Fruit fly (Drosophila melanogaster) whole organism, embryonic: ENCODE measurements around the gene Prx4.

Source experiments
- Bdp1 ChIP-seq: fragments of 200-800 bp; sonication (Bioruptor generic); optimal IDR thresholded peaks from 3 replicates; lab custom pipeline; 2016; ENCODE audit warnings: missing biosample characterization, missing genetic modification characterization
- Blimp-1 ChIP-seq: fragments of 200-800 bp; sonication (Bioruptor generic); optimal IDR thresholded peaks from 3 replicates; lab custom pipeline; 2018; ENCODE audit warnings: missing biosample characterization, missing genetic modification characterization, mild to moderate bottlenecking, moderate library complexity, missing genetic modification reagents
- CG10462 ChIP-seq: fragments of 200-800 bp; sonication (Bioruptor generic); optimal IDR thresholded peaks from 2 replicates; lab custom pipeline; 2016; ENCODE audit warnings: missing biosample characterization, missing genetic modification characterization
- CG14441 ChIP-seq: fragments of 200-800 bp; sonication (Bioruptor generic); IDR thresholded peaks from 2 replicates; pipeline ENCODE4 v1.3.6; 2022; ENCODE audit warnings: missing biosample characterization, missing genetic modification characterization
- CG14667 ChIP-seq: fragments of 200-800 bp; sonication (Bioruptor generic); IDR thresholded peaks from 2 replicates; pipeline ENCODE4 v1.3.6; 2022; ENCODE audit warnings: missing biosample characterization, missing genetic modification characterization
- CG1792 ChIP-seq: fragments of 200-800 bp; sonication (Bioruptor generic); optimal IDR thresholded peaks from 2 replicates; lab custom pipeline; 2016; ENCODE audit warnings: missing biosample characterization, missing genetic modification characterization
- CG2678 ChIP-seq: fragments of 200-800 bp; sonication (Bioruptor generic); optimal IDR thresholded peaks from 3 replicates; lab custom pipeline; 2019; ENCODE audit warnings: missing biosample characterization, mild to moderate bottlenecking, missing genetic modification characterization, moderate library complexity
- CG32767 ChIP-seq: fragments of 200-800 bp; sonication (Bioruptor generic); IDR thresholded peaks from 2 replicates; pipeline ENCODE4 v1.3.6; 2022; ENCODE audit warnings: missing biosample characterization, missing genetic modification characterization
- CG3281 ChIP-seq: fragments of 200-800 bp; sonication (Bioruptor generic); optimal IDR thresholded peaks from 3 replicates; lab custom pipeline; 2017; ENCODE audit warnings: missing biosample characterization, mild to moderate bottlenecking, missing genetic modification characterization
- CG33213 ChIP-seq: fragments of 200-800 bp; sonication (Bioruptor generic); optimal IDR thresholded peaks from 3 replicates; lab custom pipeline; 2016; ENCODE audit warnings: missing biosample characterization, missing genetic modification characterization
- CG34422 ChIP-seq: fragments of 200-800 bp; sonication (Bioruptor generic); IDR thresholded peaks from 3 replicates; pipeline ENCODE4 v1.3.6; 2022; ENCODE audit warnings: missing biosample characterization, missing genetic modification characterization
- CG3726 ChIP-seq: fragments of 200-800 bp; sonication (Bioruptor generic); IDR thresholded peaks from 3 replicates; pipeline ENCODE4, ENCODE4 v1.3.6; 2022; ENCODE audit warnings: missing biosample characterization, missing genetic modification characterization
- CG6175 ChIP-seq: fragments of 200-800 bp; sonication (Bioruptor generic); IDR thresholded peaks from 3 replicates; pipeline ENCODE4 v1.3.6; 2022; ENCODE audit warnings: missing biosample characterization, missing genetic modification characterization
- CG6689 ChIP-seq: fragments of 200-800 bp; sonication (Bioruptor generic); IDR thresholded peaks from 2 replicates; pipeline ENCODE4 v1.3.6; 2022; ENCODE audit warnings: missing biosample characterization, missing genetic modification characterization
- CG7271 ChIP-seq: fragments of 200-800 bp; sonication (Bioruptor generic); optimal IDR thresholded peaks from 2 replicates; lab custom pipeline; 2018; ENCODE audit warnings: missing biosample characterization, mild to moderate bottlenecking, missing genetic modification characterization, moderate library complexity
- CG7963 ChIP-seq: fragments of 200-800 bp; sonication (Bioruptor generic); IDR thresholded peaks from 3 replicates; pipeline ENCODE4 v1.3.6; 2022; ENCODE audit warnings: missing biosample characterization, missing genetic modification characterization; ENCODE audit not compliant: partially characterized antibody
- CG8765 ChIP-seq: fragments of 200-800 bp; sonication (Bioruptor generic); IDR thresholded peaks from 2 replicates; pipeline ENCODE4 v1.3.6; 2022; ENCODE audit warnings: missing biosample characterization, missing genetic modification characterization
- CG9437 ChIP-seq: fragments of 200-800 bp; sonication (Bioruptor generic); optimal IDR thresholded peaks from 2 replicates; lab custom pipeline; 2018; ENCODE audit warnings: missing biosample characterization, mild to moderate bottlenecking, missing genetic modification characterization
- CHES-1-like ChIP-seq: fragments of 200-800 bp; sonication (Bioruptor generic); optimal IDR thresholded peaks from 2 replicates; lab custom pipeline; 2016; ENCODE audit warnings: missing biosample characterization, missing genetic modification characterization
- Fer2 ChIP-seq: fragments of 200-800 bp; sonication (Bioruptor generic); optimal IDR thresholded peaks from 2 replicates; lab custom pipeline; 2018; ENCODE audit warnings: missing biosample characterization, mild to moderate bottlenecking, missing genetic modification characterization, moderate library complexity
- GATAe ChIP-seq: fragments of 200-800 bp; sonication (Bioruptor generic); conservative IDR thresholded peaks from 2 replicates; pipeline ENCODE4 v1.3.6; 2022; ENCODE audit warnings: missing biosample characterization, missing genetic modification characterization
- HmgD ChIP-seq: fragments of 200-800 bp; sonication (Bioruptor generic); optimal IDR thresholded peaks from 3 replicates; lab custom pipeline; 2016; ENCODE audit warnings: missing biosample characterization, missing genetic modification characterization
- Hr51 ChIP-seq, 2 experiments: fragments of 200-800 bp; sonication (Bioruptor generic); optimal IDR thresholded peaks; 2 replicates in 1 of 2; 3 replicates in 1 of 2; lab custom pipeline; 2016 to 2018; ENCODE audit warnings: missing biosample characterization in 2 of 2, missing genetic modification characterization in 2 of 2, mild to moderate bottlenecking in 1 of 2, moderate library complexity in 1 of 2
- Hr78 ChIP-seq, 2 experiments: fragments of 200-800 bp in 1 of 2; fragments of >200 bp in 1 of 2; sonication (Bioruptor generic) in 1 of 2; optimal IDR thresholded peaks; 2 replicates each; lab custom pipeline; 2017 to 2019; ENCODE audit warnings: missing biosample characterization in 2 of 2, missing genetic modification characterization in 2 of 2, mild to moderate bottlenecking in 1 of 2, moderate library complexity in 1 of 2
- Max ChIP-seq: fragments of 200-800 bp; sonication (Bioruptor generic); optimal IDR thresholded peaks from 2 replicates; lab custom pipeline; 2016; ENCODE audit warnings: missing biosample characterization, mild to moderate bottlenecking, missing genetic modification characterization
- Nf-YB ChIP-seq: fragments of 200-800 bp; sonication (Bioruptor generic); optimal IDR thresholded peaks from 3 replicates; lab custom pipeline; 2019; ENCODE audit warnings: missing biosample characterization, mild to moderate bottlenecking, missing genetic modification characterization, moderate library complexity
- Poxn ChIP-seq: fragments of 200-800 bp; sonication (Bioruptor generic); IDR thresholded peaks from 2 replicates; pipeline ENCODE4 v1.3.6; 2022; ENCODE audit warnings: missing biosample characterization, missing genetic modification characterization
- Xrp1 ChIP-seq: fragments of 200-800 bp; sonication (Bioruptor generic); IDR thresholded peaks from 2 replicates; pipeline ENCODE4 v1.3.6; 2022; ENCODE audit warnings: missing biosample characterization, missing genetic modification characterization
- az2 ChIP-seq: fragments of 200-800 bp; sonication (Bioruptor generic); optimal IDR thresholded peaks from 3 replicates; lab custom pipeline; 2016; ENCODE audit warnings: missing biosample characterization, missing genetic modification characterization
- corto ChIP-seq: fragments of 200-800 bp; sonication (Bioruptor generic); optimal IDR thresholded peaks from 2 replicates; lab custom pipeline; 2016; ENCODE audit warnings: missing biosample characterization, mild to moderate bottlenecking, missing genetic modification characterization, moderate library complexity
- cwo ChIP-seq: fragments of 200-800 bp; sonication (Bioruptor generic); optimal IDR thresholded peaks from 3 replicates; lab custom pipeline; 2017; ENCODE audit warnings: missing biosample characterization, missing genetic modification characterization, mild to moderate bottlenecking, moderate library complexity, missing genetic modification reagents
- dmrt11E ChIP-seq: fragments of 200-800 bp; sonication (Bioruptor generic); optimal IDR thresholded peaks from 3 replicates; lab custom pipeline; 2018; ENCODE audit warnings: missing biosample characterization, mild to moderate bottlenecking, missing genetic modification characterization, moderate library complexity
- dmrt99B ChIP-seq: fragments of 200-800 bp; sonication (Bioruptor generic); optimal IDR thresholded peaks from 2 replicates; lab custom pipeline; 2018; ENCODE audit warnings: missing biosample characterization, mild to moderate bottlenecking, missing genetic modification characterization, moderate library complexity
- dysf ChIP-seq: fragments of 200-800 bp; sonication (Bioruptor generic); IDR thresholded peaks from 3 replicates; pipeline ENCODE4 v1.3.6; 2022; ENCODE audit warnings: missing biosample characterization, missing genetic modification characterization
- hb ChIP-seq: fragments of 200-800 bp; sonication (Bioruptor generic); IDR thresholded peaks from 3 replicates; pipeline ENCODE4 v1.3.6; 2022; ENCODE audit warnings: missing biosample characterization, missing genetic modification characterization; ENCODE audit not compliant: partially characterized antibody
- ind ChIP-seq: fragments of 200-800 bp; sonication (Bioruptor generic); optimal IDR thresholded peaks from 3 replicates; lab custom pipeline; 2016; ENCODE audit warnings: missing biosample characterization, missing genetic modification characterization
- kah ChIP-seq: fragments of 200-800 bp; sonication (Bioruptor generic); optimal IDR thresholded peaks from 2 replicates; lab custom pipeline; 2018; ENCODE audit warnings: missing biosample characterization, mild to moderate bottlenecking, missing genetic modification characterization
- lov ChIP-seq, 2 experiments: fragments of 200-800 bp in 1 of 2; fragments of >200 bp in 1 of 2; sonication (Bioruptor generic) in 1 of 2; IDR thresholded peaks in 1 of 2; optimal IDR thresholded peaks in 1 of 2; 2 replicates in 1 of 2; 3 replicates in 1 of 2; pipeline versions ENCODE4 v1.3.6 to Lab custom; 2017 to 2022; ENCODE audit warnings: missing biosample characterization in 1 of 2, missing genetic modification characterization in 1 of 2
- nerfin-2 ChIP-seq: fragments of 200-800 bp; sonication (Bioruptor generic); IDR thresholded peaks from 2 replicates; pipeline ENCODE4 v1.3.6; 2022; ENCODE audit warnings: missing biosample characterization, missing genetic modification characterization; ENCODE audit not compliant: partially characterized antibody
- p53 ChIP-seq: fragments of 200-800 bp; sonication (Bioruptor generic); optimal IDR thresholded peaks from 2 replicates; lab custom pipeline; 2016; ENCODE audit warnings: missing biosample characterization, missing genetic modification characterization
- ranshi ChIP-seq: fragments of 200-800 bp; sonication (Bioruptor generic); IDR thresholded peaks from 2 replicates; pipeline ENCODE4 v1.3.6; 2022; ENCODE audit warnings: missing biosample characterization, missing genetic modification characterization
- ro ChIP-seq: fragments of 200-800 bp; sonication (Bioruptor generic); IDR thresholded peaks from 2 replicates; pipeline ENCODE4 v1.3.6; 2022; ENCODE audit warnings: missing biosample characterization, missing genetic modification characterization
- run ChIP-seq: fragments of 200-800 bp; sonication (Bioruptor generic); optimal IDR thresholded peaks from 3 replicates; lab custom pipeline; 2018; ENCODE audit warnings: missing biosample characterization, mild to moderate bottlenecking, missing genetic modification characterization
- sens ChIP-seq: fragments of 200-800 bp; sonication (Bioruptor generic); peaks from one replicate; lab custom pipeline; 2016; ENCODE audit warnings: missing biosample characterization, missing genetic modification characterization
- sens-2 ChIP-seq: fragments of 200-800 bp; sonication (Bioruptor generic); IDR thresholded peaks from 2 replicates; pipeline ENCODE4 v1.3.6; 2022; ENCODE audit warnings: missing biosample characterization, missing genetic modification characterization
- tup ChIP-seq: fragments of 200-800 bp; sonication (Bioruptor generic); optimal IDR thresholded peaks from 2 replicates; lab custom pipeline; 2016; ENCODE audit warnings: missing biosample characterization, mild to moderate bottlenecking, missing genetic modification characterization, moderate library complexity
- twi ChIP-seq: fragments of 200-800 bp; optimal IDR thresholded peaks from 2 replicates; lab custom pipeline; 2019; ENCODE audit warnings: missing biosample characterization, mild to moderate bottlenecking, missing genetic modification characterization, moderate library complexity
- zen ChIP-seq: fragments of 200-800 bp; sonication (Bioruptor generic); optimal IDR thresholded peaks from 3 replicates; lab custom pipeline; 2018; ENCODE audit warnings: missing biosample characterization, mild to moderate bottlenecking, missing genetic modification characterization, moderate library complexity

Prx4 gene

DNA sequence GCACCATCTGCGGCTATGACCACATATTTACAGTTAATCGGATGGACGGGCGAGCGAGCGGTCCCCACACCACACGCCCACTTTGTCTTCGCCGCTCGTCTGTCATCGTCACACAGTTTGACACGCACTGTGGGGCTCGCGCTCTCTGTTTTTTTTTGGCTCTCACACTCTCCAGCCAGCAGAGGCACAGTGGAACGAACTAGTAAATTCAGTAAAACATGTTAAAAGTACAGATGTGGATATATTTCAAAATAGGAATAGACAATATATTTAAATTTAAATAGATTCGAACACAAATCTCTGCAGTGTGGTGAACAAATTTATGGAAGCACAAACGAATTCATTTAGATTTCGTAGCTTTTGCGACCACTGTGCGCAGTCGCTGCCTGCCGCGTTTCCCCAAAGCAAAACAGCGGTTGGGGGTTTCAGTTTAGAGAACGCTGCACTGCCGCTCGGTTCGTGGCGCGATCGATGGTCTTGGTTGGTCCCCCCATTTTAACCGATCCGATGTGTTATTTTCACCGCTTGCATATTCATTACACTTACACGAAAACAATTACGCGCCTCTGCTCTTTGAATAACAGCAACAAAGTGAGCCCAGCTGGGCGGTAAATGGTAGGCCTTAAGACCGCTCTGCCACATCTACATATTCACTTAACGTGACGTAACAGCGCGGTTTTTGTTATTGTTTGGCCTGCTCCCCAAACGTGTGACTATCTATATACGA is 39.1 kb downstream of the Prx4 start (continued):
- TF ChIP-seq Xrp1 (GFP tag; lab: Robert Waterston, UW) (peak; percentile 99), Hr51 (GFP tag; optimal IDR thresholded peaks at IDR 0.05; lab: Kevin White, UChicago) (peak; percentile 97 to 99), CG3726 (peak; percentile 97), tup (GFP tag; lab: Kevin White, UChicago) (peak; percentile 97), CG3281 (GFP tag; lab: Kevin White, UChicago) (peak; percentile 99), CG34422 (GFP tag; lab: Robert Waterston, UW) (peak; percentile 99), CG1792 (GFP tag; lab: Kevin White, UChicago) (peak; percentile 90), CG7271 (tag; lab: Kevin White, UChicago) (peak; percentile 84), GATAe (GFP tag; lab: Robert Waterston, UW) (peak; percentile 94), cwo (peak; percentile 98), Nf-YB (GFP tag; lab: Kevin White, UChicago) (peak; percentile 88), sens-2 (GFP tag; lab: Robert Waterston, UW) (peak; percentile 97), dysf (GFP tag; lab: Robert Waterston, UW) (peak; percentile 99), az2 (GFP tag; lab: Kevin White, UChicago) (peak; percentile 99), CG33213 (GFP tag; lab: Kevin White, UChicago) (peak; percentile 95), dmrt11E (tag; lab: Kevin White, UChicago) (peak; percentile 97), p53 (peak; percentile 90), CG9437 (GFP tag; lab: Kevin White, UChicago) (peak; percentile 91), CG8765 (GFP tag; lab: Robert Waterston, UW) (peak; percentile 96), CG14441 (GFP tag; lab: Robert Waterston, UW) (peak; percentile 99), dmrt99B (tag; lab: Kevin White, UChicago) (peak; percentile 98), CG6689 (GFP tag; lab: Robert Waterston, UW) (peak; percentile 98), hb (GFP tag; lab: Robert Waterston, UW) (peak; percentile 86), Fer2 (tag; lab: Kevin White, UChicago) (peak; percentile 95), Max (GFP tag; lab: Kevin White, UChicago) (peak; percentile 99), kah (GFP tag; lab: Kevin White, UChicago) (peak; percentile 96), CG10462 (GFP tag; lab: Kevin White, UChicago) (peak; percentile 97), CG32767 (peak; percentile 99), Poxn (GFP tag; lab: Robert Waterston, UW) (peak; percentile 94), sens (peak; percentile 100), zen (tag; lab: Kevin White, UChicago) (peak; percentile 94), ro (GFP tag; lab: Robert Waterston, UW) (peak; percentile 93), Bdp1 (GFP tag; lab: Kevin White, UChicago) (peak; percentile 92), CG2678 (tag; lab: Kevin White, UChicago) (peak; percentile 99), Hr78 (GFP tag; optimal IDR thresholded peaks at IDR 0.05; lab: Kevin White, UChicago) (peak in 1 of 2 experiments; percentile 77), ind (GFP tag; lab: Kevin White, UChicago) (peak; percentile 99), run (peak; percentile 98), CG6175 (peak; percentile 97), Blimp-1 (GFP tag; lab: Kevin White, UChicago) (peak; percentile 97), HmgD (GFP tag; lab: Kevin White, UChicago) (peak; percentile 80), corto (peak; percentile 99), lov (optimal IDR thresholded peaks at IDR 0.05; lab: Kevin White, UChicago) (no peak), lov (GFP tag; IDR thresholded peaks at IDR 0.05; lab: Robert Waterston, UW) (peak; percentile 97), CG14667 (GFP tag; lab: Robert Waterston, UW) (peak; percentile 97), nerfin-2 (peak; percentile 80), CG7963 (peak; percentile 75), CHES-1-like (GFP tag; lab: Kevin White, UChicago) (peak; percentile 95), twi (tag; lab: Kevin White, UChicago) (peak; percentile 90), ranshi (GFP tag; lab: Robert Waterston, UW) (peak; percentile 99)
